Fruit fly (Drosophila melanogaster) whole organism, prepupa: ENCODE measurements around the gene CG13126.

Source experiments
- Blimp-1 ChIP-seq: fragments of 200-800 bp; sonication (Bioruptor generic); optimal IDR thresholded peaks from 3 replicates; lab custom pipeline; 2017; ENCODE audit warnings: missing biosample characterization, missing genetic modification characterization, mild to moderate bottlenecking, moderate library complexity, missing genetic modification reagents
- CG10669 ChIP-seq: fragments of 200-800 bp; sonication (Bioruptor generic); optimal IDR thresholded peaks from 3 replicates; lab custom pipeline; 2018; ENCODE audit warnings: missing biosample characterization, mild to moderate bottlenecking, missing genetic modification characterization, moderate library complexity
- CG11902 ChIP-seq: fragments of 200-800 bp; sonication (Bioruptor generic); optimal IDR thresholded peaks from 3 replicates; lab custom pipeline; 2016; ENCODE audit warnings: missing biosample characterization, missing genetic modification characterization
- CG15336 ChIP-seq: fragments of 200-800 bp; sonication (Bioruptor generic); IDR thresholded peaks from 2 replicates; pipeline ENCODE4 v1.3.6; 2022; ENCODE audit warnings: missing biosample characterization, missing genetic modification characterization
- CG1621 ChIP-seq: fragments of 200-800 bp; sonication (Bioruptor generic); optimal IDR thresholded peaks from 3 replicates; lab custom pipeline; 2018; ENCODE audit warnings: missing biosample characterization, mild to moderate bottlenecking, missing genetic modification characterization
- CG16779 ChIP-seq: fragments of 200-800 bp; sonication (Bioruptor generic); optimal IDR thresholded peaks from 3 replicates; lab custom pipeline; 2017; ENCODE audit warnings: missing biosample characterization, mild to moderate bottlenecking, missing genetic modification characterization
- CG31627 ChIP-seq: fragments of 200-800 bp; sonication (Bioruptor generic); optimal IDR thresholded peaks from 3 replicates; lab custom pipeline; 2016; ENCODE audit warnings: missing biosample characterization, missing genetic modification characterization
- CG32006 ChIP-seq: fragments of 200-800 bp; sonication (Bioruptor generic); optimal IDR thresholded peaks from 3 replicates; lab custom pipeline; 2017; ENCODE audit warnings: missing biosample characterization, mild to moderate bottlenecking, missing genetic modification characterization
- CG4318 ChIP-seq: fragments of 200-800 bp; sonication (Bioruptor generic); optimal IDR thresholded peaks from 3 replicates; lab custom pipeline; 2017; ENCODE audit warnings: missing biosample characterization, mild to moderate bottlenecking, missing genetic modification characterization
- CG6163 ChIP-seq: fragments of 200-800 bp; sonication (Bioruptor generic); IDR thresholded peaks from 3 replicates; pipeline ENCODE4 v1.3.6; 2022; ENCODE audit warnings: missing biosample characterization, missing genetic modification characterization
- CG6276 ChIP-seq: fragments of 200-800 bp; sonication (Bioruptor generic); optimal IDR thresholded peaks from 2 replicates; lab custom pipeline; 2017; ENCODE audit warnings: missing biosample characterization, mild to moderate bottlenecking, missing genetic modification characterization
- CG6808 ChIP-seq: fragments of 200-800 bp; sonication (Bioruptor generic); optimal IDR thresholded peaks from 3 replicates; lab custom pipeline; 2017; ENCODE audit warnings: missing biosample characterization, missing genetic modification characterization, mild to moderate bottlenecking, moderate library complexity, missing genetic modification reagents
- CG6854 ChIP-seq: fragments of 200-800 bp; sonication (Bioruptor generic); optimal IDR thresholded peaks from 2 replicates; lab custom pipeline; 2017; ENCODE audit warnings: missing biosample characterization, mild to moderate bottlenecking, missing genetic modification characterization
- CG7368 ChIP-seq: fragments of 200-800 bp; sonication (Bioruptor generic); optimal IDR thresholded peaks from 3 replicates; lab custom pipeline; 2016; ENCODE audit warnings: missing biosample characterization, missing genetic modification characterization
- CG8119 ChIP-seq: fragments of 200-800 bp; sonication (Bioruptor generic); IDR thresholded peaks from 3 replicates; pipeline ENCODE4 v1.3.6; 2022; ENCODE audit warnings: missing biosample characterization, missing genetic modification characterization
- CG8319 ChIP-seq: fragments of 200-800 bp; sonication (Bioruptor generic); optimal IDR thresholded peaks from 3 replicates; lab custom pipeline; 2016; ENCODE audit warnings: missing biosample characterization, missing genetic modification characterization
- CG8632 ChIP-seq: fragments of 200-800 bp; sonication (Bioruptor generic); optimal IDR thresholded peaks from 3 replicates; lab custom pipeline; 2016; ENCODE audit warnings: missing biosample characterization, missing genetic modification characterization
- CG9139 ChIP-seq: fragments of 200-800 bp; sonication (Bioruptor generic); optimal IDR thresholded peaks from 3 replicates; lab custom pipeline; 2017; ENCODE audit warnings: missing biosample characterization, mild to moderate bottlenecking, missing genetic modification characterization
- Eip75B ChIP-seq: fragments of 200-800 bp; sonication (Bioruptor generic); optimal IDR thresholded peaks from 3 replicates; lab custom pipeline; 2016; ENCODE audit warnings: missing biosample characterization, missing genetic modification characterization
- Eip78C ChIP-seq: fragments of 200-800 bp; sonication (Bioruptor generic); peaks from one replicate; lab custom pipeline; 2016; ENCODE audit warnings: missing biosample characterization, missing genetic modification characterization
- Ets21C ChIP-seq: fragments of 200-800 bp; sonication (Bioruptor generic); optimal IDR thresholded peaks from 3 replicates; lab custom pipeline; 2016; ENCODE audit warnings: missing biosample characterization, missing genetic modification characterization
- Ets96B ChIP-seq: fragments of 200-800 bp; optimal IDR thresholded peaks from 2 replicates; lab custom pipeline; 2019; ENCODE audit warnings: missing biosample characterization, mild to moderate bottlenecking, missing genetic modification characterization, moderate library complexity
- Gug ChIP-seq: fragments of 200-800 bp; sonication (Bioruptor generic); IDR thresholded peaks from 2 replicates; pipeline ENCODE4 v1.3.6; 2022; ENCODE audit warnings: missing biosample characterization, missing genetic modification characterization
- Hr38 ChIP-seq: sonication (Bioruptor generic); optimal IDR thresholded peaks from 2 replicates; lab custom pipeline; 2016; ENCODE audit warnings: missing biosample characterization, missing genetic modification characterization
- Hr39 ChIP-seq: fragments of 200-800 bp; sonication (Bioruptor generic); optimal IDR thresholded peaks from 2 replicates; lab custom pipeline; 2016; ENCODE audit warnings: missing biosample characterization, missing genetic modification characterization
- Hr4 ChIP-seq: fragments of 200-800 bp; sonication (Bioruptor generic); optimal IDR thresholded peaks from 3 replicates; lab custom pipeline; 2016; ENCODE audit warnings: missing biosample characterization, missing genetic modification characterization
- Lpt ChIP-seq: fragments of 200-800 bp; sonication (Bioruptor generic); optimal IDR thresholded peaks from 3 replicates; lab custom pipeline; 2016; ENCODE audit warnings: missing biosample characterization, missing genetic modification characterization
- Met ChIP-seq: fragments of 200-800 bp; sonication (Bioruptor generic); optimal IDR thresholded peaks from 3 replicates; lab custom pipeline; 2016; ENCODE audit warnings: missing biosample characterization, missing genetic modification characterization
- OdsH ChIP-seq: fragments of 200-800 bp; sonication (Bioruptor generic); optimal IDR thresholded peaks from 3 replicates; lab custom pipeline; 2016; ENCODE audit warnings: missing biosample characterization, missing genetic modification characterization
- Smox ChIP-seq: fragments of 200-800 bp; sonication (Bioruptor generic); optimal IDR thresholded peaks from 3 replicates; lab custom pipeline; 2016; ENCODE audit warnings: missing biosample characterization, missing genetic modification characterization
- Sox102F ChIP-seq: fragments of 200-800 bp; sonication (Bioruptor generic); optimal IDR thresholded peaks from 2 replicates; lab custom pipeline; 2016; ENCODE audit warnings: missing biosample characterization, mild to moderate bottlenecking, missing genetic modification characterization
- Sox14 ChIP-seq: fragments of 200-800 bp; sonication (Bioruptor generic); optimal IDR thresholded peaks from 3 replicates; lab custom pipeline; 2016; ENCODE audit warnings: missing biosample characterization, missing genetic modification characterization
- Sox15 ChIP-seq: fragments of 200-800 bp; sonication (Bioruptor generic); optimal IDR thresholded peaks from 3 replicates; lab custom pipeline; 2016; ENCODE audit warnings: missing biosample characterization, missing genetic modification characterization
- achi ChIP-seq: fragments of 200-800 bp; sonication (Bioruptor generic); optimal IDR thresholded peaks from 3 replicates; lab custom pipeline; 2016; ENCODE audit warnings: missing biosample characterization, missing genetic modification characterization
- acj6 ChIP-seq: fragments of 200-800 bp; sonication (Bioruptor generic); optimal IDR thresholded peaks from 3 replicates; lab custom pipeline; 2016; ENCODE audit warnings: missing biosample characterization, missing genetic modification characterization
- cyc ChIP-seq: fragments of 200-800 bp; sonication (Bioruptor generic); optimal IDR thresholded peaks from 3 replicates; lab custom pipeline; 2016; ENCODE audit warnings: missing biosample characterization, missing genetic modification characterization
- dac ChIP-seq: fragments of 200-800 bp; sonication (Bioruptor generic); optimal IDR thresholded peaks from 2 replicates; lab custom pipeline; 2017; ENCODE audit warnings: missing biosample characterization, mild to moderate bottlenecking, missing genetic modification characterization
- dsx ChIP-seq: fragments of 200-800 bp; optimal IDR thresholded peaks from 3 replicates; lab custom pipeline; 2019; ENCODE audit warnings: missing biosample characterization, mild to moderate bottlenecking, missing genetic modification characterization, moderate library complexity; ENCODE audit not compliant: poor library complexity, severe bottlenecking
- eg ChIP-seq: fragments of 200-800 bp; sonication (Bioruptor generic); IDR thresholded peaks from 3 replicates; pipeline ENCODE4 v1.3.6; 2022; ENCODE audit warnings: missing biosample characterization, missing genetic modification characterization
- esn ChIP-seq: fragments of 200-800 bp; sonication (Bioruptor generic); optimal IDR thresholded peaks from 2 replicates; lab custom pipeline; 2016; ENCODE audit warnings: missing biosample characterization, mild to moderate bottlenecking, missing genetic modification characterization, moderate library complexity
- fd59A ChIP-seq: fragments of 200-800 bp; sonication (Bioruptor generic); optimal IDR thresholded peaks from 2 replicates; lab custom pipeline; 2017; ENCODE audit warnings: missing biosample characterization, mild to moderate bottlenecking, missing genetic modification characterization, missing genetic modification reagents
- fd85E ChIP-seq: fragments of 200-800 bp; sonication (Bioruptor generic); optimal IDR thresholded peaks from 3 replicates; lab custom pipeline; 2016; ENCODE audit warnings: missing biosample characterization, missing genetic modification characterization
- lz ChIP-seq: fragments of 200-800 bp; sonication (Bioruptor generic); optimal IDR thresholded peaks from 3 replicates; lab custom pipeline; 2016; ENCODE audit warnings: missing biosample characterization, missing genetic modification characterization
- net ChIP-seq: fragments of 200-800 bp; sonication (Bioruptor generic); optimal IDR thresholded peaks from 3 replicates; lab custom pipeline; 2016; ENCODE audit warnings: missing biosample characterization, missing genetic modification characterization
- pdm3 ChIP-seq: fragments of 200-800 bp; sonication (Bioruptor generic); optimal IDR thresholded peaks from 3 replicates; lab custom pipeline; 2016; ENCODE audit warnings: missing biosample characterization, missing genetic modification characterization
- salr ChIP-seq, 2 experiments: fragments of 200-800 bp; sonication (Bioruptor generic); optimal IDR thresholded peaks; 3 replicates each; lab custom pipeline; 2016 to 2018; ENCODE audit warnings: missing biosample characterization in 2 of 2, missing genetic modification characterization in 2 of 2, mild to moderate bottlenecking in 1 of 2
- spab ChIP-seq: fragments of 200-800 bp; sonication (Bioruptor generic); optimal IDR thresholded peaks from 2 replicates; lab custom pipeline; 2017; ENCODE audit warnings: missing biosample characterization, mild to moderate bottlenecking, missing genetic modification characterization, missing genetic modification reagents
- ss ChIP-seq, 2 experiments: fragments of 200-800 bp; sonication (Bioruptor generic); optimal IDR thresholded peaks; 2 replicates in 1 of 2; 3 replicates in 1 of 2; lab custom pipeline; 2017 to 2018; ENCODE audit warnings: mild to moderate bottlenecking in 2 of 2, missing biosample characterization in 2 of 2, missing genetic modification characterization in 2 of 2, moderate library complexity in 1 of 2
- topi ChIP-seq: fragments of 200-800 bp; sonication (Bioruptor generic); optimal IDR thresholded peaks from 3 replicates; lab custom pipeline; 2016; ENCODE audit warnings: missing biosample characterization, missing genetic modification characterization

Gene CG13126

DNA sequence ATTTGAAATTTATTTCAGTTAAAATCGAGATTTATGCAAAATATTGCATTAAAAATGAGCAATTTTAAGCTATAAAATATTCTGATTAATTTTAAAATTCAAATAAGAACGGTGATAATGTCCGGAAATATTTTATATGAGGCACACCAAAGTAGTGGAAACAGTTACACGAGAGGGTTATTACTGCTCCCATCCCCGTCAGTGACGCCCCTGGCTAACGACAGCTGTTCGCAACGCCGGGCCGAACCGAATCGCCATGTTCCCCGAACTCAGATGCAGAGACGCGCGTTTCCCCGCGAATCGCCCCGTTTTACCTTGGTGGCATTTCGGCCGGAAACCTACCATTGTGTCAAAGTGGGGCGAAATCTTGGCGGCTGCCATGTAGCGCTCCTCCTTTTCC, 42.2 kb downstream of the CG13126 start:
- peak; percentile 28 for TF ChIP-seq pdm3
- TF ChIP-seq esn, result no peak
- no peak for TF ChIP-seq CG16779 (tag; lab: Kevin White, UChicago)
- TF ChIP-seq CG32006, result peak; percentile 7
- no peak for TF ChIP-seq Blimp-1 (GFP tag; lab: Kevin White, UChicago)
- TF ChIP-seq Met (GFP tag; lab: Kevin White, UChicago), result peak; percentile 8
- TF ChIP-seq cyc (GFP tag; lab: Kevin White, UChicago), result peak; percentile 9
- TF ChIP-seq CG6276, result no peak
- TF ChIP-seq Ets21C (GFP tag; lab: Kevin White, UChicago), result no peak
- peak; percentile 37 for TF ChIP-seq net (GFP tag; lab: Kevin White, UChicago)
- no peak for TF ChIP-seq CG6808
- TF ChIP-seq Hr4 (GFP tag; lab: Kevin White, UChicago), result peak; percentile 67
- no peak for TF ChIP-seq CG1621 (tag; lab: Kevin White, UChicago)
- TF ChIP-seq Gug (GFP tag; lab: Robert Waterston, UW), result 0 out of 2 replicates have a peak, but pooled peaks have one; percentile 13
- no peak for TF ChIP-seq Sox102F
- peak; percentile 49; the same call in 2 of the 3 replicates for TF ChIP-seq CG6163 (GFP tag; lab: Robert Waterston, UW)
- no peak for TF ChIP-seq fd59A (GFP tag; lab: Kevin White, UChicago)
- TF ChIP-seq Eip75B, result peak; percentile 16
- TF ChIP-seq achi, result peak; percentile 6
- TF ChIP-seq Smox (GFP tag; lab: Kevin White, UChicago), result peak; percentile 13
- no peak for TF ChIP-seq Ets96B
- TF ChIP-seq acj6 (GFP tag; lab: Kevin White, UChicago), result peak; percentile 1
- no peak for TF ChIP-seq Sox15 (GFP tag; lab: Kevin White, UChicago)
- no peak for TF ChIP-seq CG8319 (GFP tag; lab: Kevin White, UChicago)
- no peak for TF ChIP-seq CG11902 (GFP tag; lab: Kevin White, UChicago)
- TF ChIP-seq CG9139 (GFP tag; lab: Kevin White, UChicago), result no peak
- no peak for TF ChIP-seq fd85E (GFP tag; lab: Kevin White, UChicago)
- peak; percentile 28; the same call in 2 of the 3 replicates for TF ChIP-seq CG8119
- TF ChIP-seq Lpt (GFP tag; lab: Kevin White, UChicago), result no peak
- no peak for TF ChIP-seq CG6854 (GFP tag; lab: Kevin White, UChicago)
- TF ChIP-seq Hr39 (GFP tag; lab: Kevin White, UChicago), result peak; percentile 13
- peak; percentile 40 for TF ChIP-seq lz (GFP tag; lab: Kevin White, UChicago)
- TF ChIP-seq CG8632 (GFP tag; lab: Kevin White, UChicago), result no peak
- TF ChIP-seq eg (GFP tag; lab: Robert Waterston, UW), result peak; percentile 80
- TF ChIP-seq topi (GFP tag; lab: Kevin White, UChicago), result no peak
- peak; percentile 43 for TF ChIP-seq Eip78C (GFP tag; lab: Kevin White, UChicago)
- no peak for TF ChIP-seq ss (GFP tag; optimal IDR thresholded peaks at IDR 0.05; lab: Kevin White, UChicago)
- no peak for TF ChIP-seq Hr38 (GFP tag; lab: Kevin White, UChicago)
- no peak for TF ChIP-seq spab (GFP tag; lab: Kevin White, UChicago)
- no peak for TF ChIP-seq CG10669
- no peak for TF ChIP-seq OdsH (GFP tag; lab: Kevin White, UChicago)
- TF ChIP-seq CG15336, result no peak
- no peak for TF ChIP-seq CG4318 (GFP tag; lab: Kevin White, UChicago)

DNA sequence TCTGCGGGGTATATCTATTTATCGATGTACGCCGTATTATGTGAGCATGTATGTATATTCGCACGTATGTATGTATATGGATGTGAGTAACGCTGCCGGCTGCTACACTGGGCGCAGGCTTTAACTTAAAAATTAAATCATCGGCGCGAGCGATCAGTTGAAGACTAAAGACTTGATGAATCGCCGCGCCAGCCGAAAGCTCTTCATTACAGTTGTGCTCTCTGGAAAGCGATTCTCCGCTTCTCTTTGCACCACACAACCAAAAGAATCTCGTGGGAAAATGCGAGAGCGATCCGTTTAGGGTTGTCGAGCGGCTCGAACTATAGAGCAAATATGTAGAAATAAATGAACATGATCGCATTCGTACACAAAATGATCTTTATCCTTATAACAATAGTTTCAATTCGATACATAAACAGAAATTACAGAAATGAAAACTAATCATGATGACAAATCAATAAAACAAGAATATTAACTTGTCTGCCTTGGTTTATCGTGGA, 45.5 kb downstream of the CG13126 start, which contains the start of gene CG13124:
Gene CG13124, minus strand, starts transcription at position 166 of the 500 bp plus-strand sequence.
- TF ChIP-seq CG1621 (tag; lab: Kevin White, UChicago), result no peak
- TF ChIP-seq CG8119, result peak; percentile 25; the same call in 1 of the 3 replicates
- TF ChIP-seq Hr4 (GFP tag; lab: Kevin White, UChicago), result peak; percentile 46
- TF ChIP-seq CG4318 (GFP tag; lab: Kevin White, UChicago), result no peak
- no peak for TF ChIP-seq Sox15 (GFP tag; lab: Kevin White, UChicago)
- TF ChIP-seq CG10669, result no peak
- TF ChIP-seq ss (GFP tag; optimal IDR thresholded peaks at IDR 0.05; lab: Kevin White, UChicago), result peak; percentile 20 to 29
- TF ChIP-seq CG31627, result no peak
- TF ChIP-seq CG8319 (GFP tag; lab: Kevin White, UChicago), result no peak
- peak; percentile 9 for TF ChIP-seq acj6 (GFP tag; lab: Kevin White, UChicago)
- no peak for TF ChIP-seq dsx
- no peak for TF ChIP-seq cyc (GFP tag; lab: Kevin White, UChicago)
- TF ChIP-seq salr (GFP tag; optimal IDR thresholded peaks at IDR 0.05; lab: Kevin White, UChicago), result no peak
- TF ChIP-seq pdm3, result peak; percentile 6
- TF ChIP-seq dac (GFP tag; lab: Kevin White, UChicago), result no peak
- no peak for TF ChIP-seq CG32006
- TF ChIP-seq Eip78C (GFP tag; lab: Kevin White, UChicago), result peak; percentile 72
- peak; percentile 8 for TF ChIP-seq Sox14 (GFP tag; lab: Kevin White, UChicago)
- no peak for TF ChIP-seq CG7368 (GFP tag; lab: Kevin White, UChicago)
- peak; percentile 27 for TF ChIP-seq CG16779 (tag; lab: Kevin White, UChicago)
- peak; percentile 19 for TF ChIP-seq CG6276
- peak; percentile 37 for TF ChIP-seq net (GFP tag; lab: Kevin White, UChicago)
- no peak for TF ChIP-seq CG11902 (GFP tag; lab: Kevin White, UChicago)
